Fruit fly (Drosophila melanogaster): Measurements from ENCODE around the gene crb.
A peak's percentile ranks its signal among the peaks of the same experiment; 100 is the strongest.

Gene crb

dm6 chr3R:24294784-24295555 is at the start of gene crb (continued):
- TF ChIP-seq Oaz (GFP tag; IDR thresholded peaks at IDR 0.05), result no peak
- peak; percentile 13 for TF ChIP-seq CG18476 (GFP tag; optimal IDR thresholded peaks at IDR 0.05)
- peak in 1 of 3 experiments; percentile 56 for TF ChIP-seq Stat92E (GFP tag; optimal IDR thresholded peaks at IDR 0.05)
- TF ChIP-seq CG10431 (GFP tag; optimal IDR thresholded peaks at IDR 0.05), result no peak
- TF ChIP-seq Chrac-16 (GFP tag; optimal IDR thresholded peaks at IDR 0.05), result peak; percentile 41
- TF ChIP-seq CG18011 (GFP tag; optimal IDR thresholded peaks at IDR 0.05), result peak; percentile 26
- no peak for TF ChIP-seq CG1792 (GFP tag; optimal IDR thresholded peaks at IDR 0.05)
- 0 out of 3 replicates have a peak, but pooled peaks have one; percentile 57 for TF ChIP-seq hb (GFP tag; IDR thresholded peaks at IDR 0.05; ENCODE audit: partially characterized antibody)
- peak; percentile 48 for TF ChIP-seq CG4424 (GFP tag; optimal IDR thresholded peaks at IDR 0.05)
- TF ChIP-seq HHEX (GFP tag; optimal IDR thresholded peaks at IDR 0.05), result no peak
- peak; percentile 25 for TF ChIP-seq Atf3 (GFP tag; optimal IDR thresholded peaks at IDR 0.05)
- TF ChIP-seq CG12942 (GFP tag; optimal IDR thresholded peaks at IDR 0.05), result peak; percentile 37
- peak; percentile 42 for TF ChIP-seq Mad (GFP tag; optimal IDR thresholded peaks at IDR 0.05)
- TF ChIP-seq corto (GFP tag; optimal IDR thresholded peaks at IDR 0.05), result no peak
- TF ChIP-seq CG3847 (GFP tag; IDR thresholded peaks at IDR 0.05), result peak; percentile 68
- TF ChIP-seq danr (GFP tag; IDR thresholded peaks at IDR 0.05), result no peak
- TF ChIP-seq CG17328 (GFP tag; IDR thresholded peaks at IDR 0.05), result 0 out of 2 replicates have a peak, but pooled peaks have one; percentile 42
- peak; percentile 55 for TF ChIP-seq CG12071 (GFP tag; optimal IDR thresholded peaks at IDR 0.05)
- no peak for TF ChIP-seq CG8765 (GFP tag; IDR thresholded peaks at IDR 0.05)
- peak; percentile 63 for TF ChIP-seq CG2120 (GFP tag; optimal IDR thresholded peaks at IDR 0.05)
- no peak for TF ChIP-seq slou (GFP tag; optimal IDR thresholded peaks at IDR 0.05)
- TF ChIP-seq CG7372 (GFP tag; IDR thresholded peaks at IDR 0.05), result no peak
- no peak for TF ChIP-seq klu (GFP tag; IDR thresholded peaks at IDR 0.05)
- no peak for TF ChIP-seq CG18619 (GFP tag; optimal IDR thresholded peaks at IDR 0.05)
- TF ChIP-seq CG10274 (GFP tag; optimal IDR thresholded peaks at IDR 0.05), result no peak
- peak; percentile 25 for TF ChIP-seq Nf-YB (GFP tag; optimal IDR thresholded peaks at IDR 0.05)
- TF ChIP-seq nerfin-2 (GFP tag; IDR thresholded peaks at IDR 0.05; ENCODE audit: partially characterized antibody), result peak; percentile 37; the same call in 1 of the 2 replicates
- TF ChIP-seq CG2875 (GFP tag; optimal IDR thresholded peaks at IDR 0.05), result peak; percentile 13
- TF ChIP-seq Med (GFP tag), result peak; percentile 95
- TF ChIP-seq CG13624 (GFP tag; optimal IDR thresholded peaks at IDR 0.05), result peak; percentile 62
- TF ChIP-seq Taf1 (GFP tag; IDR thresholded peaks at IDR 0.05), result no peak
- no peak for TF ChIP-seq CG3065 (GFP tag; optimal IDR thresholded peaks at IDR 0.05)
- peak; percentile 74 for TF ChIP-seq stwl (tag; optimal IDR thresholded peaks at IDR 0.05)
- no peak for TF ChIP-seq yki (optimal IDR thresholded peaks at IDR 0.05)
- peak; percentile 64 for TF ChIP-seq CG12299 (tag; optimal IDR thresholded peaks at IDR 0.05)
- no peak for TF ChIP-seq CG11696 (GFP tag; IDR thresholded peaks at IDR 0.05)
- TF ChIP-seq run (tag; optimal IDR thresholded peaks at IDR 0.05), result peak; percentile 30
- no peak for TF ChIP-seq CG12219 (GFP tag; optimal IDR thresholded peaks at IDR 0.05)
- TF ChIP-seq sc (optimal IDR thresholded peaks at IDR 0.05), result no peak
- TF ChIP-seq sc (GFP tag; optimal IDR thresholded peaks at IDR 0.05), result no peak
- TF ChIP-seq Atf6 (GFP tag; IDR thresholded peaks at IDR 0.05), result peak; percentile 38; the same call in 1 of the 2 replicates
- peak; percentile 61 for TF ChIP-seq Xrp1 (GFP tag; IDR thresholded peaks at IDR 0.05)
- TF ChIP-seq Hr78 (GFP tag; optimal IDR thresholded peaks at IDR 0.05), result peak in 1 of 2 experiments; percentile 98
- TF ChIP-seq Oli (tag; optimal IDR thresholded peaks at IDR 0.05), result no peak
- no peak for TF ChIP-seq Elba2 (GFP tag; optimal IDR thresholded peaks at IDR 0.05)
- TF ChIP-seq Sin3A (optimal IDR thresholded peaks at IDR 0.05), result no peak
- no peak for TF ChIP-seq C15 (GFP tag; IDR thresholded peaks at IDR 0.05)
- TF ChIP-seq HLH54F (GFP tag; optimal IDR thresholded peaks at IDR 0.05), result peak; percentile 33
- peak; percentile 58 for TF ChIP-seq CG7987 (GFP tag; optimal IDR thresholded peaks at IDR 0.05)
- no peak for TF ChIP-seq Hand (GFP tag; optimal IDR thresholded peaks at IDR 0.05)

All from whole organism, embryonic.